Worm (Caenorhabditis elegans) whole organism, young adult: ENCODE data around the gene pap-2.

Experiments used
- B0336.3 ChIP-seq: fragments of 200-800 bp; sonication (Bioruptor generic); IDR thresholded peaks from 2 replicates; pipeline ENCODE4 v1.3.6; 2022; ENCODE audit warnings: missing genetic modification characterization, missing compliant biosample characterization
- C06A6.2 ChIP-seq: fragments of 200-800 bp; sonication (Bioruptor generic); conservative IDR thresholded peaks from 2 replicates; pipeline ENCODE4 v1.3.6; 2022; ENCODE audit warnings: missing genetic modification characterization, missing compliant biosample characterization
- D2030.7 ChIP-seq: fragments of 200-800 bp; sonication (Bioruptor generic); IDR thresholded peaks from 2 replicates; pipeline ENCODE4 v1.3.6; 2022; ENCODE audit warnings: missing genetic modification reagents, missing genetic modification characterization, missing compliant biosample characterization
- F33H1.4 ChIP-seq: fragments of 200-800 bp; sonication (Bioruptor generic); IDR thresholded peaks from 2 replicates; pipeline ENCODE4 v1.3.6; 2022; ENCODE audit warnings: missing genetic modification reagents, missing genetic modification characterization, missing compliant biosample characterization
- F49E8.2 ChIP-seq: sonication (generic microtip); optimal IDR thresholded peaks from 3 replicates; lab custom pipeline; 2017; ENCODE audit warnings: missing genetic modification characterization, mild to moderate bottlenecking, missing compliant biosample characterization, antibody characterized with exemption, moderate library complexity; ENCODE audit not compliant: insufficient read depth
- F52B5.7 ChIP-seq: sonication (generic microtip); optimal IDR thresholded peaks from 2 replicates; lab custom pipeline; 2016; ENCODE audit warnings: mild to moderate bottlenecking, missing genetic modification characterization, missing compliant biosample characterization
- F57A8.1 ChIP-seq: fragments of 200-800 bp; sonication (Bioruptor generic); optimal IDR thresholded peaks from 2 replicates; lab custom pipeline; 2018; ENCODE audit warnings: mild to moderate bottlenecking, missing genetic modification characterization, moderate library complexity, missing compliant biosample characterization
- K11D2.4 ChIP-seq: fragments of 200-800 bp; sonication (Bioruptor generic); IDR thresholded peaks from 2 replicates; pipeline ENCODE4 v1.3.6; 2022; ENCODE audit warnings: missing genetic modification reagents, missing genetic modification characterization, missing compliant biosample characterization
- Y53F4B.3 ChIP-seq: fragments of 200-800 bp; sonication (Bioruptor generic); IDR thresholded peaks from 2 replicates; pipeline ENCODE4 v1.3.6; 2022; ENCODE audit warnings: missing genetic modification reagents, missing genetic modification characterization, missing compliant biosample characterization
- Y53G8AR.9 ChIP-seq: fragments of 200-800 bp; sonication (Bioruptor generic); conservative IDR thresholded peaks from 2 replicates; pipeline ENCODE4 v1.3.6; 2022; ENCODE audit warnings: missing genetic modification reagents, missing genetic modification characterization, missing compliant biosample characterization
- Y67H2A.10 ChIP-seq: fragments of 200-800 bp; sonication (Bioruptor generic); conservative IDR thresholded peaks from 2 replicates; pipeline ENCODE4 v1.3.6; 2022; ENCODE audit warnings: missing genetic modification reagents, missing genetic modification characterization, missing compliant biosample characterization
- ZK185.1 ChIP-seq: sonication (generic microtip); optimal IDR thresholded peaks from 2 replicates; lab custom pipeline; 2016; ENCODE audit warnings: mild to moderate bottlenecking, missing genetic modification characterization, missing compliant biosample characterization; ENCODE audit not compliant: poor library complexity, severe bottlenecking
- akir-1 ChIP-seq: fragments of 200-800 bp; sonication (Bioruptor generic); optimal IDR thresholded peaks from 2 replicates; lab custom pipeline; 2018; ENCODE audit warnings: mild to moderate bottlenecking, missing genetic modification characterization, moderate library complexity, missing compliant biosample characterization
- ama-1 ChIP-seq, 3 experiments: fragments of 150-350 bp in 1 of 3; sonication (generic microtip) in 2 of 3; optimal IDR thresholded peaks; 2 replicates each; lab custom pipeline; 2014 to 2018; ENCODE audit warnings: missing biosample characterization in 2 of 3, missing genetic modification characterization in 2 of 3, missing genetic modification reagents in 2 of 3
- aptf-2 ChIP-seq: fragments of 200-800 bp; sonication (Bioruptor generic); conservative IDR thresholded peaks from 2 replicates; pipeline ENCODE4 v1.3.6; 2022; ENCODE audit warnings: missing genetic modification reagents, missing genetic modification characterization, missing compliant biosample characterization
- atf-7 ChIP-seq: sonication (generic microtip); optimal IDR thresholded peaks from 2 replicates; lab custom pipeline; 2017; ENCODE audit warnings: mild to moderate bottlenecking, missing genetic modification characterization, missing compliant biosample characterization
- athp-1 ChIP-seq: sonication (generic microtip); optimal IDR thresholded peaks from 2 replicates; lab custom pipeline; 2017; ENCODE audit warnings: mild to moderate bottlenecking, missing genetic modification characterization, missing compliant biosample characterization
- attf-5 ChIP-seq: fragments of 200-800 bp; sonication (Bioruptor generic); optimal IDR thresholded peaks from 2 replicates; lab custom pipeline; 2018; ENCODE audit warnings: mild to moderate bottlenecking, missing genetic modification characterization, missing compliant biosample characterization
- cebp-1 ChIP-seq, 2 experiments: fragments of 200-800 bp in 1 of 2; sonication (Bioruptor generic) in 1 of 2; sonication (generic microtip) in 1 of 2; IDR thresholded peaks in 1 of 2; optimal IDR thresholded peaks in 1 of 2; 2 replicates each; pipeline versions ENCODE4 v1.3.6 to Lab custom; 2017 to 2022; ENCODE audit warnings: missing compliant biosample characterization in 2 of 2, missing genetic modification characterization in 2 of 2, mild to moderate bottlenecking in 1 of 2, missing genetic modification reagents in 1 of 2, moderate library complexity in 1 of 2
- cebp-2 ChIP-seq: fragments of 200-800 bp; sonication (Bioruptor generic); IDR thresholded peaks from 2 replicates; pipeline ENCODE4 v1.3.6; 2022; ENCODE audit warnings: missing genetic modification characterization, missing compliant biosample characterization
- ceh-27 ChIP-seq: fragments of 200-800 bp; sonication (Bioruptor generic); optimal IDR thresholded peaks from 2 replicates; lab custom pipeline; 2018; ENCODE audit warnings: mild to moderate bottlenecking, missing genetic modification characterization, moderate library complexity, missing compliant biosample characterization
- ceh-58 ChIP-seq: fragments of 200-800 bp; sonication (Bioruptor generic); IDR thresholded peaks from 2 replicates; pipeline ENCODE4 v1.3.6; 2022; ENCODE audit warnings: missing genetic modification characterization, missing compliant biosample characterization
- chd-7 ChIP-seq: sonication (generic microtip); optimal IDR thresholded peaks from 2 replicates; lab custom pipeline; 2016; ENCODE audit warnings: mild to moderate bottlenecking, missing genetic modification characterization, moderate library complexity, missing compliant biosample characterization
- egrh-3 ChIP-seq: fragments of 200-800 bp; sonication (Bioruptor generic); IDR thresholded peaks from 2 replicates; pipeline ENCODE4 v1.3.6; 2022; ENCODE audit warnings: missing genetic modification reagents, missing genetic modification characterization, missing compliant biosample characterization
- fkh-3 ChIP-seq: sonication (generic microtip); optimal IDR thresholded peaks from 2 replicates; lab custom pipeline; 2016; ENCODE audit warnings: mild to moderate bottlenecking, missing genetic modification characterization, missing compliant biosample characterization
- gei-17 ChIP-seq: fragments of 200-800 bp; sonication (Bioruptor generic); optimal IDR thresholded peaks from 2 replicates; lab custom pipeline; 2018; ENCODE audit warnings: mild to moderate bottlenecking, missing genetic modification characterization, missing compliant biosample characterization
- hrde-1 ChIP-seq: sonication (generic microtip); optimal IDR thresholded peaks from 2 replicates; lab custom pipeline; 2016; ENCODE audit warnings: missing genetic modification characterization, mild to moderate bottlenecking, missing compliant biosample characterization, moderate library complexity, missing genotype, missing genetic modification reagents, borderline replicate concordance
- let-607 ChIP-seq, 2 experiments: fragments of 200-800 bp in 1 of 2; sonication (Bioruptor generic) in 1 of 2; sonication (generic microtip) in 1 of 2; optimal IDR thresholded peaks; 2 replicates each; lab custom pipeline; 2016 to 2018; ENCODE audit warnings: mild to moderate bottlenecking in 2 of 2, missing compliant biosample characterization in 2 of 2, missing genetic modification characterization in 2 of 2, moderate library complexity in 2 of 2, missing genotype in 1 of 2
- lsl-1 ChIP-seq: fragments of 200-800 bp; sonication (Bioruptor generic); optimal IDR thresholded peaks from 2 replicates; lab custom pipeline; 2018; ENCODE audit warnings: mild to moderate bottlenecking, missing genetic modification characterization, moderate library complexity, missing compliant biosample characterization
- madf-8 ChIP-seq: fragments of 200-800 bp; sonication (Bioruptor generic); conservative IDR thresholded peaks from 2 replicates; pipeline ENCODE4 v1.3.6; 2022; ENCODE audit warnings: missing genetic modification reagents, missing genetic modification characterization, missing compliant biosample characterization
- mcd-1 ChIP-seq: fragments of 200-800 bp; sonication (Bioruptor generic); IDR thresholded peaks from 2 replicates; pipeline ENCODE4 v1.3.6; 2022; ENCODE audit warnings: missing genetic modification reagents, missing genetic modification characterization, missing compliant biosample characterization
- mel-28 ChIP-seq: sonication (generic microtip); optimal IDR thresholded peaks from 2 replicates; lab custom pipeline; 2016; ENCODE audit warnings: borderline replicate concordance, mild to moderate bottlenecking, missing genetic modification characterization, missing compliant biosample characterization
- mxl-1 ChIP-seq: sonication (generic microtip); optimal IDR thresholded peaks from 2 replicates; lab custom pipeline; 2016; ENCODE audit warnings: missing genetic modification characterization, missing compliant biosample characterization
- nfya-2 ChIP-seq: fragments of 200-800 bp; sonication (Bioruptor generic); IDR thresholded peaks from 2 replicates; pipeline ENCODE4 v1.3.6; 2022; ENCODE audit warnings: missing genetic modification reagents, missing genetic modification characterization, missing compliant biosample characterization
- nhr-120 ChIP-seq: fragments of 200-800 bp; sonication (Bioruptor generic); IDR thresholded peaks from 2 replicates; pipeline ENCODE4 v1.3.6; 2022; ENCODE audit warnings: missing genetic modification characterization, missing compliant biosample characterization
- nhr-80 ChIP-seq: sonication (generic microtip); optimal IDR thresholded peaks from 2 replicates; lab custom pipeline; 2016; ENCODE audit warnings: missing genetic modification characterization, missing compliant biosample characterization
- rcor-1 ChIP-seq: fragments of 200-800 bp; sonication (Bioruptor generic); IDR thresholded peaks from 2 replicates; pipeline ENCODE4 v1.3.6; 2022; ENCODE audit warnings: missing genetic modification reagents, missing genetic modification characterization, missing compliant biosample characterization
- repo-1 ChIP-seq: sonication (generic microtip); optimal IDR thresholded peaks from 2 replicates; lab custom pipeline; 2017; ENCODE audit warnings: mild to moderate bottlenecking, missing genetic modification characterization, missing compliant biosample characterization
- snpc-1.3 ChIP-seq: sonication (generic microtip); optimal IDR thresholded peaks from 2 replicates; lab custom pipeline; 2017; ENCODE audit warnings: missing genetic modification characterization, mild to moderate bottlenecking, missing compliant biosample characterization, antibody characterized with exemption, moderate library complexity, missing genotype, missing genetic modification reagents; ENCODE audit not compliant: insufficient read depth
- sptf-2 ChIP-seq: fragments of 200-800 bp; sonication (Bioruptor generic); optimal IDR thresholded peaks from 2 replicates; lab custom pipeline; 2018; ENCODE audit warnings: mild to moderate bottlenecking, missing genetic modification characterization, missing compliant biosample characterization
- tbp1 ChIP-seq: fragments of 200-800 bp; sonication (Bioruptor generic); optimal IDR thresholded peaks from 2 replicates; lab custom pipeline; 2018; ENCODE audit warnings: mild to moderate bottlenecking, missing genetic modification characterization, missing compliant biosample characterization
- tlf-1 ChIP-seq: fragments of 200-800 bp; sonication (Bioruptor generic); optimal IDR thresholded peaks from 2 replicates; lab custom pipeline; 2018; ENCODE audit warnings: mild to moderate bottlenecking, missing genetic modification characterization, missing compliant biosample characterization
- xnd-1 ChIP-seq: sonication (generic microtip); optimal IDR thresholded peaks from 2 replicates; lab custom pipeline; 2016; ENCODE audit warnings: missing genotype, missing genetic modification reagents, missing genetic modification characterization, missing compliant biosample characterization
- zim-3 ChIP-seq: sonication (generic microtip); optimal IDR thresholded peaks from 2 replicates; lab custom pipeline; 2017; ENCODE audit warnings: mild to moderate bottlenecking, missing genetic modification characterization, moderate library complexity, missing compliant biosample characterization
- ztf-22 ChIP-seq: fragments of 200-800 bp; sonication (Bioruptor generic); optimal IDR thresholded peaks from 2 replicates; lab custom pipeline; 2018; ENCODE audit warnings: mild to moderate bottlenecking, missing genetic modification characterization, moderate library complexity, missing compliant biosample characterization
- ztf-25 ChIP-seq: fragments of 200-800 bp; sonication (Bioruptor generic); IDR thresholded peaks from 2 replicates; pipeline ENCODE4 v1.3.6; 2022; ENCODE audit warnings: missing genetic modification reagents, missing genetic modification characterization, missing compliant biosample characterization

The pap-2 gene

ce11 chrII:9566045-9566444 is 43.2 kb downstream of the pap-2 start (continued):
- TF ChIP-seq mel-28 (tag; lab: Kevin White, UChicago), result peak; percentile 21
- TF ChIP-seq repo-1, result peak; percentile 5
- TF ChIP-seq cebp-1 (GFP tag; IDR thresholded peaks at IDR 0.05; lab: Robert Waterston, UW), result no peak
- peak; percentile 73 for TF ChIP-seq cebp-1 (tag; optimal IDR thresholded peaks at IDR 0.05; lab: Kevin White, UChicago)
- TF ChIP-seq ztf-25 (GFP tag; lab: Robert Waterston, UW), result peak; percentile 97
- TF ChIP-seq ZK185.1, result peak; percentile 56
- peak; percentile 65; the same call in 1 of the 2 replicates for TF ChIP-seq Y53G8AR.9 (GFP tag; lab: Robert Waterston, UW)
- TF ChIP-seq ceh-27 (GFP tag; lab: Kevin White, UChicago), result peak; percentile 79
- TF ChIP-seq Y53F4B.3 (GFP tag; lab: Robert Waterston, UW), result no peak
- peak; percentile 83 for TF ChIP-seq F52B5.7
- peak; percentile 80 for TF ChIP-seq chd-7 (tag; lab: Kevin White, UChicago)
- peak; percentile 31 for TF ChIP-seq nhr-80
- TF ChIP-seq ceh-58, result 0 out of 2 replicates have a peak, but pooled peaks have one; percentile 67
- peak; percentile 55 for TF ChIP-seq snpc-1.3
- peak; percentile 7 for TF ChIP-seq fkh-3 (tag; lab: Kevin White, UChicago)
- peak; percentile 69; the same call in 1 of the 2 replicates for TF ChIP-seq cebp-2 (GFP tag; lab: Robert Waterston, UW)
- peak; percentile 54 for TF ChIP-seq atf-7 (tag; lab: Kevin White, UChicago)
- peak; percentile 46; the same call in 1 of the 2 replicates for TF ChIP-seq Y67H2A.10 (GFP tag; lab: Robert Waterston, UW)
- peak; percentile 61 for TF ChIP-seq attf-5 (GFP tag; lab: Kevin White, UChicago)
- peak; percentile 63 for TF ChIP-seq mcd-1
- peak; percentile 6 for TF ChIP-seq tlf-1 (GFP tag; lab: Kevin White, UChicago)
- TF ChIP-seq F33H1.4 (GFP tag; lab: Robert Waterston, UW), result peak; percentile 46; the same call in 1 of the 2 replicates
- no peak for TF ChIP-seq ama-1 (optimal IDR thresholded peaks at IDR 0.05; lab: Kevin White, UChicago)
- peak in 1 of 2 experiments; percentile 85 for TF ChIP-seq ama-1 (GFP tag; optimal IDR thresholded peaks at IDR 0.05; lab: Kevin White, UChicago)
- TF ChIP-seq nhr-120 (GFP tag; lab: Robert Waterston, UW), result 0 out of 2 replicates have a peak, but pooled peaks have one; percentile 81
- TF ChIP-seq gei-17 (GFP tag; lab: Kevin White, UChicago), result no peak
- TF ChIP-seq sptf-2 (GFP tag; lab: Kevin White, UChicago), result peak; percentile 12
- peak; percentile 90 for TF ChIP-seq F57A8.1 (GFP tag; lab: Kevin White, UChicago)
- peak in 1 of 2 experiments; percentile 48 for TF ChIP-seq let-607 (tag; optimal IDR thresholded peaks at IDR 0.05; lab: Kevin White, UChicago)
- TF ChIP-seq zim-3, result peak; percentile 87
- peak; percentile 67 for TF ChIP-seq D2030.7 (GFP tag; lab: Robert Waterston, UW)
- no peak for TF ChIP-seq ztf-22
- peak; percentile 29; the same call in 1 of the 2 replicates for TF ChIP-seq egrh-3
- peak; percentile 90 for TF ChIP-seq mxl-1 (tag; lab: Kevin White, UChicago)
- TF ChIP-seq athp-1 (tag; lab: Kevin White, UChicago), result peak; percentile 68
- TF ChIP-seq aptf-2 (GFP tag; lab: Robert Waterston, UW), result 0 out of 2 replicates have a peak, but pooled peaks have one; percentile 65
- TF ChIP-seq akir-1 (GFP tag; lab: Kevin White, UChicago), result no peak
- TF ChIP-seq lsl-1 (GFP tag; lab: Kevin White, UChicago), result peak; percentile 53
- TF ChIP-seq madf-8, result 0 out of 2 replicates have a peak, but pooled peaks have one; percentile 32
- TF ChIP-seq nfya-2, result no peak
- TF ChIP-seq F49E8.2 (tag; lab: Kevin White, UChicago), result peak; percentile 45
- peak; percentile 98 for TF ChIP-seq tbp1
- peak; percentile 50; the same call in 1 of the 2 replicates for TF ChIP-seq B0336.3 (GFP tag; lab: Robert Waterston, UW)
- peak; percentile 72 for TF ChIP-seq rcor-1
- TF ChIP-seq K11D2.4 (GFP tag; lab: Robert Waterston, UW), result 0 out of 2 replicates have a peak, but pooled peaks have one; percentile 55
- peak; percentile 68 for TF ChIP-seq hrde-1 (tag; lab: Kevin White, UChicago)
- TF ChIP-seq C06A6.2 (GFP tag; lab: Robert Waterston, UW), result 0 out of 2 replicates have a peak, but pooled peaks have one; percentile 17
- no peak for TF ChIP-seq xnd-1 (tag; lab: Kevin White, UChicago)
